Worm (Caenorhabditis elegans): ENCODE results near the gene gly-4.
A peak's percentile ranks its signal among the peaks of the same experiment; 100 is the strongest.

gly-4 gene

DNA sequence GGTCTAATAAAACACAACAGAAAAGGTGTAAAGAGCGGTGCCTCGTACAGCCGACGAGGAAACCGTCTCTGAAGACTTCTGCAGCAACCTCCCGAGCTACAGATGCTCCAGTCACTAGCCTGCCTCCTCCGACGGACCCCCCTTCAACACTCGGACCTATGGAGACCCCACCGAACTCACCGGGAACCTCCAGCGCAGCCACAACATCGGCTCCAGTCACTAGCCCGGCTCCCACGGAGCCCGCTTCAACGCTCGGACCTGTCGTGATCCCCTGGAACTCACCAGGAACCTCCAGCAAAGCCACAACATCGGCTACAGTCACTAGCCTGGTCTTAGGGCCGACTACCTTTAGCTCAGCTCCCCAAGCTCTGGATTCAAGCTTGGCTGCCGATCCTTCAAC is 34.9 kb downstream of the gly-4 start:
- TF ChIP-seq cebp-2 (GFP tag; IDR thresholded peaks at IDR 0.05) = no peak
- peak; percentile 81 for TF ChIP-seq egrh-3 (GFP tag; IDR thresholded peaks at IDR 0.05)

DNA sequence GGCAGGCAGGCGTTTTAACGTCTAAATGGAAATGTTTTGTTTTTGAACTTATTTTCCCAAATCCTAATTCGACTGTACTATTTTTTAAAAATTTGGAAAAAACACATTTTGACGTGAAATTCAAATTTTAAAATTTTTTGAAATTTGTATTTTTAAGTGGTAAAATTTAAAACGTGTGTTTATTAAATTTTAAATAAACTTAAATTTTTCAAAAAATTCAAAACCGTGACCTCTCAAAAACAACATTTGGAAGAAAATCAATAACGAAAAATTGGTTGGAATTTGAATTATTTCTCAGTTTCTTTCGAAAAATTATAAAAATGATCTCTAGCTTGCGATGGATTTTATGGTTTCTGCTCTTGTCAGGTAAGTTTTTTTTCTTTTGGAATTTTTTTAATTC is 37.8 kb downstream of the gly-4 start, which contains the start of gene Y116F11B.8:
Gene Y116F11B.8 (plus strand): TSS at position 301 of the 400 bp plus-strand sequence.
- TF ChIP-seq ama-1 (optimal IDR thresholded peaks at IDR 0.05) (no peak), ama-1 (GFP tag; optimal IDR thresholded peaks at IDR 0.05) (no peak), F52B5.7 (tag; optimal IDR thresholded peaks at IDR 0.05) (no peak), nhr-80 (tag; optimal IDR thresholded peaks at IDR 0.05) (no peak), ceh-40 (GFP tag; IDR thresholded peaks at IDR 0.05) (no peak), lin-54 (GFP tag; optimal IDR thresholded peaks at IDR 0.05) (no peak), efl-1 (GFP tag; optimal IDR thresholded peaks at IDR 0.05) (no peak)

DNA sequence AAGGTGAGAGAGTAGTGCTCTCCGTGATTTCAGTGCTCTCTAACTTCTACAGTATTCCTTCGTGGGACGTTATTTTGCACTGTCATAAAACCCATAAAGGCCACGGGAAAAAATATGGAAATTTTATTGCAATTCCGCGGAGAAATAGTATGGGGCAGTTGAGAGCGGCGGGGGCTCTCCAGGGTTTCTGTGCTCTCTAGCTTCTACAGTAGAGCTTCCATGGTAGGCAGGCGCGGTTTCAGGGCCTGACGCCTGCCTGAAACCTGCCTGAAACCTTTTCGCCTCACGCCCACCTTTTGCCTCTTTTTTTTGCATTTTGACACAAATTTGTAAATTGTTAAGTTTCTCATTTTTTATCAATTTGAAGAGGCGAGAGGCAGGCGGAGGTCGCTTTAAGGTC is 38.2 kb downstream of the gly-4 start:
- TF ChIP-seq zfh-2 (GFP tag; conservative IDR thresholded peaks at IDR 0.05) (peak; percentile 59; the same call in 1 of the 2 replicates), madf-6 (GFP tag; IDR thresholded peaks at IDR 0.05) (no peak)

DNA sequence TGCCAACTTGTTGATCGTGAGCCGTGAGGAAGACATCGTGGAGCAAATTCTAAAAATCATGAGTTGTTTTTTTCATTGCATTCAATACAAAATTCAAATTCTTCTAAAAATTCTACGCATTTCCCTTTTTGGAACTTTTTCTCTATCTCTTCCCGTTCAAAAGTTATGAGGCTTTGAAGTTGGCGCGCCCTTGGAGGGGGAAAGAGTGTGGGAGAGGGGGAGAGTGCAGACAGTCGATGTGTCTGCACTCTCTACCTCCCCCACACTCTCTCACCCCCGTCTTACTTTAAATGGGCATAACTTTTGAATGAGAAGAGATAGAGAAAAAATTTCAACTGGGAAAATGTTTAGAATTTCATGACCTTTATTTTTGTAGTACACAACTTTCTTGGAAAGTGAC is 38.8 kb downstream of the gly-4 start:
- TF ChIP-seq ceh-58 (GFP tag; IDR thresholded peaks at IDR 0.05) (0 out of 2 replicates have a peak, but pooled peaks have one; percentile 80), hsf-1 (GFP tag; IDR thresholded peaks at IDR 0.05) (no peak), nfya-1 (tag; optimal IDR thresholded peaks at IDR 0.05; ENCODE audit: borderline replicate concordance, insufficient read depth) (no peak), Y53F4B.3 (GFP tag; IDR thresholded peaks at IDR 0.05) (no peak), egrh-3 (GFP tag; IDR thresholded peaks at IDR 0.05) (0 out of 2 replicates have a peak, but pooled peaks have one; percentile 7), hmg-1.2 (GFP tag; IDR thresholded peaks at IDR 0.05) (peak; percentile 62)

DNA sequence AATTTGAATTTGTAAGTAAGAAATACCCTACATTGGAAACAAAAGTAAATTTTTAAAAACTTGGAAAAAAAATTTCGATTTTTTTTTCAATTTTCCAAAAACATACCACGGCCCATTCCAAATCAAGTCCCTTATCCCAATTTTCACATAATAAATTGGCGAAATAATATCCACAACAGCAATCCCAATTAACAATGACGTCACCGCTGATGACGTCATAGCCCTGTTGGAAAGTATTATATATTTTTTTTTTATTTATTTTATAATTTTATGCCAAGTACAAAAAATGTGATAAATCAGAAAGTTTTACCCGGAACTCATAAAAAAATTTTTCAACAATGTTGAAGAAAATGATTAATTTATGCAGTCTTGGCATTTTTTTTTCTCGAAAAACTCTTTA is 41.5 kb downstream of the gly-4 start:
- TF ChIP-seq ztf-22 (GFP tag; optimal IDR thresholded peaks at IDR 0.05) = no peak

DNA sequence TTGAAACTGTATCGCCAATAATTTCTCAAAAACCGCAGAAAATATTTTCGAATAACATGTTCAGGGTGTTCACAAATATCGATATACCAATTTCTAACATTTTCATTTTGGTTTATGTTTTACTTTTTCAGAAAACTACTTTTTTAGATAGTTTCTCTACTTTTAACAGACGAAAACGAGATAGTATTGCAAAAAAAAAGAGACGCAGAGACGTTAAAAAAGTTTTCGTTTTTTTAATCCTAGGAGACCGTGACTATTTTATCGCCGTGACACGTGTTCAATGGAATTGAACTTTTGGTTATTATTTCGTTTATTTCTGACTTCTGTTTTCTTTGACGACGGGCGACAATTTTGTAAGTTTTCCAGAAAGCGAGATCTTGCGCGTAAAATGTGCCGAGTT is 47.1 kb downstream of the gly-4 start, which contains the start of gene Y116F11B.7:
Gene Y116F11B.7 (plus strand): TSS at position 301 of the 400 bp plus-strand sequence.
- no peak for TF ChIP-seq lir-1 (GFP tag; conservative IDR thresholded peaks at IDR 0.05)
- no peak for TF ChIP-seq K11D2.4 (GFP tag; IDR thresholded peaks at IDR 0.05)
- no peak for TF ChIP-seq cebp-2 (GFP tag; IDR thresholded peaks at IDR 0.05)
- no peak for TF ChIP-seq let-607 (tag; optimal IDR thresholded peaks at IDR 0.05)
- no peak for TF ChIP-seq B0261.1 (tag; optimal IDR thresholded peaks at IDR 0.05)
- TF ChIP-seq tbp1 (GFP tag; optimal IDR thresholded peaks at IDR 0.05) = no peak
- no peak for TF ChIP-seq nhr-179 (tag; optimal IDR thresholded peaks at IDR 0.05)
- TF ChIP-seq F49E8.2 (tag; optimal IDR thresholded peaks at IDR 0.05; ENCODE audit: insufficient read depth) = no peak
- TF ChIP-seq gei-17 (GFP tag; optimal IDR thresholded peaks at IDR 0.05) = no peak
- TF ChIP-seq chd-7 (tag; optimal IDR thresholded peaks at IDR 0.05) = no peak
- no peak for TF ChIP-seq Y95B8A.8 (GFP tag; IDR thresholded peaks at IDR 0.05)
- TF ChIP-seq F33H1.4 (GFP tag; IDR thresholded peaks at IDR 0.05) = no peak
- no peak for TF ChIP-seq T26A5.8 (tag; optimal IDR thresholded peaks at IDR 0.05)
- no peak for TF ChIP-seq dpl-1 (GFP tag; optimal IDR thresholded peaks at IDR 0.05)
